Fruit fly (Drosophila melanogaster) S2 (cell line): ENCODE data around the gene RabX5.

Experiments used
- CG8478 ChIP-seq: fragments of >200 bp; optimal IDR thresholded peaks from 2 replicates; lab custom pipeline; 2018
- CTCF ChIP-seq, 2 experiments: fragments of >200 bp; optimal IDR thresholded peaks; 2 replicates each; lab custom pipeline; 2018

dm6 chr3L:1629064-1629777 lies 40.7 kb downstream of the RabX5 start, which contains the start of gene GC:
- TF ChIP-seq CG8478 (lab: Kevin White, UChicago) (no peak), CTCF (optimal IDR thresholded peaks at IDR 0.05; lab: Kevin White, UChicago) (no peak)
